Worm (Caenorhabditis elegans) whole organism, young adult: ENCODE measurements around the gene tbx-8.

Experiments used
- C06A6.2 ChIP-seq: fragments of 200-800 bp; sonication (Bioruptor generic); conservative IDR thresholded peaks from 2 replicates; pipeline ENCODE4 v1.3.6; 2022; ENCODE audit warnings: missing genetic modification characterization, missing compliant biosample characterization
- F39B2.1 ChIP-seq: fragments of 200-800 bp; sonication (Bioruptor generic); IDR thresholded peaks from 2 replicates; pipeline ENCODE4 v1.3.6; 2022; ENCODE audit warnings: missing genetic modification reagents, missing genetic modification characterization, missing compliant biosample characterization
- atf-7 ChIP-seq: sonication (generic microtip); optimal IDR thresholded peaks from 2 replicates; lab custom pipeline; 2017; ENCODE audit warnings: mild to moderate bottlenecking, missing genetic modification characterization, missing compliant biosample characterization
- ceh-40 ChIP-seq: fragments of 200-800 bp; sonication (Bioruptor generic); IDR thresholded peaks from 2 replicates; pipeline ENCODE4 v1.3.6; 2022; ENCODE audit warnings: missing genetic modification characterization, missing compliant biosample characterization
- ets-4 ChIP-seq: fragments of 200-800 bp; sonication (Bioruptor generic); optimal IDR thresholded peaks from 2 replicates; lab custom pipeline; 2018; ENCODE audit warnings: mild to moderate bottlenecking, missing genetic modification characterization, missing compliant biosample characterization
- hmg-20 ChIP-seq: fragments of 200-800 bp; sonication (Bioruptor generic); IDR thresholded peaks from 2 replicates; pipeline ENCODE4 v1.3.6; 2022; ENCODE audit warnings: missing genetic modification reagents, missing genetic modification characterization, missing compliant biosample characterization
- snpc-3.4 ChIP-seq: sonication (generic microtip); optimal IDR thresholded peaks from 2 replicates; lab custom pipeline; 2017; ENCODE audit warnings: missing genetic modification characterization, mild to moderate bottlenecking, missing compliant biosample characterization, antibody characterized with exemption, moderate library complexity, missing genotype, missing genetic modification reagents
- tbp1 ChIP-seq: fragments of 200-800 bp; sonication (Bioruptor generic); optimal IDR thresholded peaks from 2 replicates; lab custom pipeline; 2018; ENCODE audit warnings: mild to moderate bottlenecking, missing genetic modification characterization, missing compliant biosample characterization
- unc-130 ChIP-seq: sonication (generic microtip); optimal IDR thresholded peaks from 2 replicates; lab custom pipeline; 2016; ENCODE audit warnings: missing genetic modification reagents, missing genetic modification characterization, missing compliant biosample characterization
- zim-3 ChIP-seq: sonication (generic microtip); optimal IDR thresholded peaks from 2 replicates; lab custom pipeline; 2017; ENCODE audit warnings: mild to moderate bottlenecking, missing genetic modification characterization, moderate library complexity, missing compliant biosample characterization

DNA sequence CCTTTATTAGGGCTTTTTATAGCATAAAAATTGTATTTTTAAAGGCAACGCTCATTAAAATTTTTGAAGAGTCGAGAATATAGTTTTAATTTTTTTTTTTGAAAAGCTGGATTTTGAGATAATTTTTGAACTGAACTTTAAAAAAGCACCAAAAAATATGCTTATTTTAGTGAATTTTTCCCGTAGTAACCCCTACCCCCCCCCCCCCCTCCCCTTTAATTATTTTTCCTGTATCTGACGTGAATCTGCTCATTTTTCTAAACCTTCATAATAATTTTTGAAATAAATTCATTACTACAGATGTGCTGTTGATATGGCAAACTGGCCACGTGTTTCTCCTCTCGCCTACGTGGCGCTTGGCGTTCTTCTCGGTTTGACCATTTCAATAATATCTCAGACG, 34.3 kb downstream of the tbx-8 start, which contains the start of gene C38H2.2:
- TF ChIP-seq C06A6.2: no peak
- no peak for TF ChIP-seq atf-7 (tag; lab: Kevin White, UChicago)
- no peak for TF ChIP-seq zim-3 (tag; lab: Kevin White, UChicago)
- TF ChIP-seq ceh-40 (GFP tag; lab: Robert Waterston, UW): no peak
- no peak for TF ChIP-seq hmg-20 (GFP tag; lab: Robert Waterston, UW)
- TF ChIP-seq unc-130 (GFP tag; lab: Kevin White, UChicago): no peak
- TF ChIP-seq snpc-3.4: no peak
- no peak for TF ChIP-seq F39B2.1 (GFP tag; lab: Robert Waterston, UW)
- no peak for TF ChIP-seq ets-4 (GFP tag; lab: Kevin White, UChicago)
- no peak for TF ChIP-seq tbp1
